Fruit fly (Drosophila melanogaster) Kc167 (cell line): Measurements from ENCODE around the gene Pex11c.

Experiments used
- Myc ChIP-seq: fragments of >200 bp; optimal IDR thresholded peaks from 2 replicates; lab custom pipeline; 2017; ENCODE audit warnings: missing external identifiers
- h ChIP-seq: fragments of >200 bp; optimal IDR thresholded peaks from 3 replicates; lab custom pipeline; 2018; ENCODE audit warnings: missing external identifiers
- psq ChIP-seq: fragments of >200 bp; optimal IDR thresholded peaks from 2 replicates; lab custom pipeline; 2017; ENCODE audit warnings: missing external identifiers
- ttk ChIP-seq: sonication (Bioruptor generic); optimal IDR thresholded peaks from 2 replicates; lab custom pipeline; 2017; ENCODE audit warnings: missing external identifiers

DNA sequence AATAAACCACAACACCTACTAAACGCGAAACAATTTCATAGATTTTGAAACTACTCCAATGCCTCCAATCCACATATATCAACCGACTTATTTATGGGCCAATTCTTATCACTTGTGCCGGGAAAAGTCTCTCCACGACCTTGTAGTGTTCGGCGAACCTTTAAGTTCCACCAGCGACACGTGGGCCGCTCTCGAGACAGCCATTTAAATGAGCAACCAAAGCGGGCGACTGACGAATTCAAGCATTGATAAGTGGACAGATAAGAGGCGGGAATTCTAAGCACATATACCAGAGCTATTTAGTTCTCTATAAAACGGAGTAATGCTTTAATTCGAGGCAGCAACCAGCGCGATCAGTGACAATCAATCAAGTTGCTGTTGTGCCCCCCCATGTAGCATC is 45.4 kb upstream of the Pex11c start:
- TF ChIP-seq psq (no peak), h (lab: Kevin White, UChicago) (no peak), Myc (lab: Kevin White, UChicago) (no peak), ttk (lab: Kevin White, UChicago) (no peak)
